Fruit fly (Drosophila melanogaster): ENCODE data around the gene Prp40.

Prp40 gene

dm6 chr2L:2999609-3000008 lies 23.4 kb upstream of the Prp40 start:
- TF ChIP-seq zen (tag; optimal IDR thresholded peaks at IDR 0.05): peak; percentile 41
- TF ChIP-seq cad (GFP tag; optimal IDR thresholded peaks at IDR 0.05): peak; percentile 3
- no peak for TF ChIP-seq CG6854 (GFP tag; optimal IDR thresholded peaks at IDR 0.05)
- peak; percentile 49 for TF ChIP-seq ewg (GFP tag; optimal IDR thresholded peaks at IDR 0.05)
- TF ChIP-seq CG32767 (GFP tag; IDR thresholded peaks at IDR 0.05): 0 out of 2 replicates have a peak, but pooled peaks have one; percentile 36
- TF ChIP-seq CG12391 (tag; optimal IDR thresholded peaks at IDR 0.05): no peak
- TF ChIP-seq cwo (GFP tag; optimal IDR thresholded peaks at IDR 0.05): no peak
- peak in 1 of 2 experiments; percentile 50 for TF ChIP-seq tll (GFP tag; optimal IDR thresholded peaks at IDR 0.05)
- TF ChIP-seq zfh1 (GFP tag; IDR thresholded peaks at IDR 0.05): peak; percentile 30; the same call in 1 of the 3 replicates
- peak; percentile 3 for TF ChIP-seq Med (GFP tag)
- peak; percentile 9 for TF ChIP-seq Ets65A (GFP tag)
- TF ChIP-seq YL-1 (GFP tag; optimal IDR thresholded peaks at IDR 0.05): peak; percentile 3
- peak; percentile 53 for TF ChIP-seq sd (tag; optimal IDR thresholded peaks at IDR 0.05)
- TF ChIP-seq fd102C (GFP tag; optimal IDR thresholded peaks at IDR 0.05): peak; percentile 72
- no peak for TF ChIP-seq Hr3 (GFP tag; optimal IDR thresholded peaks at IDR 0.05)
- TF ChIP-seq pita (GFP tag; optimal IDR thresholded peaks at IDR 0.05): no peak
- TF ChIP-seq ac (GFP tag; optimal IDR thresholded peaks at IDR 0.05): peak; percentile 44
- TF ChIP-seq D (optimal IDR thresholded peaks at IDR 0.05): peak; percentile 41
- TF ChIP-seq D (GFP tag; optimal IDR thresholded peaks at IDR 0.05): no peak
- no peak for TF ChIP-seq ken (GFP tag; IDR thresholded peaks at IDR 0.05)
- TF ChIP-seq CG15479 (GFP tag; optimal IDR thresholded peaks at IDR 0.05): peak; percentile 88
- peak; percentile 23 for TF ChIP-seq cg (GFP tag; optimal IDR thresholded peaks at IDR 0.05)
- TF ChIP-seq CG6791 (GFP tag; IDR thresholded peaks at IDR 0.05; ENCODE audit: partially characterized antibody): peak; percentile 5; the same call in 1 of the 3 replicates
- TF ChIP-seq zf30C (GFP tag; optimal IDR thresholded peaks at IDR 0.05): peak; percentile 61
- TF ChIP-seq sens (GFP tag): peak; percentile 15
- TF ChIP-seq CG6254 (GFP tag; optimal IDR thresholded peaks at IDR 0.05): peak; percentile 92
- TF ChIP-seq CG15696 (tag; optimal IDR thresholded peaks at IDR 0.05): peak; percentile 4
- no peak for TF ChIP-seq Rx (GFP tag; IDR thresholded peaks at IDR 0.05)
- no peak for TF ChIP-seq tap (tag; optimal IDR thresholded peaks at IDR 0.05)

- TF ChIP-seq vvl (GFP tag; IDR thresholded peaks at IDR 0.05): peak; percentile 66; the same call in 1 of the 2 replicates
- TF ChIP-seq CG15479 (GFP tag; optimal IDR thresholded peaks at IDR 0.05): peak; percentile 90
- peak; percentile 54; the same call in 1 of the 4 replicates for TF ChIP-seq Dll (GFP tag; IDR thresholded peaks at IDR 0.05; ENCODE audit: partially characterized antibody)
- no peak for TF ChIP-seq H15 (GFP tag; IDR thresholded peaks at IDR 0.05)
- TF ChIP-seq CG7963 (GFP tag; IDR thresholded peaks at IDR 0.05; ENCODE audit: partially characterized antibody): no peak
- TF ChIP-seq CG6791 (GFP tag; IDR thresholded peaks at IDR 0.05; ENCODE audit: partially characterized antibody): 0 out of 3 replicates have a peak, but pooled peaks have one; percentile 4
- peak; percentile 41 for TF ChIP-seq CG3838 (GFP tag; optimal IDR thresholded peaks at IDR 0.05)
- TF ChIP-seq jigr1 (GFP tag; IDR thresholded peaks at IDR 0.05): no peak
- peak; percentile 91 for TF ChIP-seq D (optimal IDR thresholded peaks at IDR 0.05)
- TF ChIP-seq D (GFP tag; optimal IDR thresholded peaks at IDR 0.05): no peak
- TF ChIP-seq Doc3 (GFP tag; IDR thresholded peaks at IDR 0.05; ENCODE audit: partially characterized antibody): peak; percentile 49; the same call in 2 of the 3 replicates
- TF ChIP-seq CG6175 (GFP tag; IDR thresholded peaks at IDR 0.05): 0 out of 3 replicates have a peak, but pooled peaks have one; percentile 30
- no peak for TF ChIP-seq CG9876 (GFP tag; optimal IDR thresholded peaks at IDR 0.05)
- peak; percentile 53 for TF ChIP-seq Nf-YB (GFP tag; optimal IDR thresholded peaks at IDR 0.05)
- TF ChIP-seq bbx (GFP tag; IDR thresholded peaks at IDR 0.05; ENCODE audit: partially characterized antibody): no peak
- TF ChIP-seq Pdp1 (GFP tag; optimal IDR thresholded peaks at IDR 0.05): peak in 1 of 2 experiments; percentile 37
- no peak for TF ChIP-seq twi (tag; optimal IDR thresholded peaks at IDR 0.05)
- TF ChIP-seq CG4360 (GFP tag; IDR thresholded peaks at IDR 0.05): peak; percentile 82
- TF ChIP-seq unc-4 (GFP tag; IDR thresholded peaks at IDR 0.05; ENCODE audit: partially characterized antibody): 0 out of 2 replicates have a peak, but pooled peaks have one; percentile 17
- peak; percentile 41 for TF ChIP-seq BEAF-32 (GFP tag; optimal IDR thresholded peaks at IDR 0.05)
- TF ChIP-seq tll (GFP tag; optimal IDR thresholded peaks at IDR 0.05): peak in 1 of 2 experiments; percentile 93
- peak; percentile 45 for TF ChIP-seq kni (GFP tag; optimal IDR thresholded peaks at IDR 0.05)
- TF ChIP-seq CG1832 (GFP tag; optimal IDR thresholded peaks at IDR 0.05): peak; percentile 43
- TF ChIP-seq yki (optimal IDR thresholded peaks at IDR 0.05): no peak
- TF ChIP-seq shn (GFP tag; optimal IDR thresholded peaks at IDR 0.05): no peak
Measured at dm6 chr2L:3000517-3000934, 22.5 kb upstream of the Prp40 start.
